Worm (Caenorhabditis elegans): ENCODE results near the gene nep-2.
"Not testable (repeated sequence)": the region's sequence is repeated elsewhere in the genome, so short reads cannot be mapped to it uniquely, and the experiment has no call there.

The nep-2 gene

ce11 chrII:2681118-2681517, 44.4 kb downstream of the nep-2 start, which contains the start of gene F34D6.1:
TSS of gene F34D6.1 (minus strand) at chrII:2681218.
- TF ChIP-seq M03D4.4 (tag; optimal IDR thresholded peaks at IDR 0.05) = no peak
- TF ChIP-seq nhr-237 (tag; optimal IDR thresholded peaks at IDR 0.05) = no peak
- no peak for TF ChIP-seq pha-4 (tag; optimal IDR thresholded peaks at IDR 0.05)
- no peak for TF ChIP-seq lin-13 (tag; optimal IDR thresholded peaks at IDR 0.05)
- no peak for TF ChIP-seq ceh-39 (tag; optimal IDR thresholded peaks at IDR 0.05)
- no peak for TF ChIP-seq drap-1 (GFP tag; optimal IDR thresholded peaks at IDR 0.05)
- no peak for TF ChIP-seq mls-2 (tag; optimal IDR thresholded peaks at IDR 0.05)
- TF ChIP-seq unc-120 (tag; optimal IDR thresholded peaks at IDR 0.05; ENCODE audit: poor library complexity, severe bottlenecking) = no peak
- TF ChIP-seq nhr-12 (tag; optimal IDR thresholded peaks at IDR 0.05) = no peak
- no peak for TF ChIP-seq tbx-8 (GFP tag; optimal IDR thresholded peaks at IDR 0.05)
- no peak for TF ChIP-seq ces-1 (GFP tag; optimal IDR thresholded peaks at IDR 0.05)
- no peak for TF ChIP-seq ztf-11 (tag; optimal IDR thresholded peaks at IDR 0.05)

- TF ChIP-seq elt-1 (tag; optimal IDR thresholded peaks at IDR 0.05; ENCODE audit: borderline replicate concordance, insufficient read depth) (no peak), M03D4.4 (tag; optimal IDR thresholded peaks at IDR 0.05) (no peak), lin-13 (tag; optimal IDR thresholded peaks at IDR 0.05) (no peak), hlh-1 (tag; optimal IDR thresholded peaks at IDR 0.05) (no peak), unc-62 (GFP tag; optimal IDR thresholded peaks at IDR 0.05) (no peak), cnd-1 (tag; optimal IDR thresholded peaks at IDR 0.05) (no peak), nhr-12 (tag; optimal IDR thresholded peaks at IDR 0.05) (no peak), ceh-83 (GFP tag; optimal IDR thresholded peaks at IDR 0.05) (no peak)
Measured at ce11 chrII:2677534-2678168, 47.9 kb downstream of the nep-2 start, which contains the start of gene F22E5.17. TSS of gene F22E5.17 (plus strand) at chrII:2678041.

DNA sequence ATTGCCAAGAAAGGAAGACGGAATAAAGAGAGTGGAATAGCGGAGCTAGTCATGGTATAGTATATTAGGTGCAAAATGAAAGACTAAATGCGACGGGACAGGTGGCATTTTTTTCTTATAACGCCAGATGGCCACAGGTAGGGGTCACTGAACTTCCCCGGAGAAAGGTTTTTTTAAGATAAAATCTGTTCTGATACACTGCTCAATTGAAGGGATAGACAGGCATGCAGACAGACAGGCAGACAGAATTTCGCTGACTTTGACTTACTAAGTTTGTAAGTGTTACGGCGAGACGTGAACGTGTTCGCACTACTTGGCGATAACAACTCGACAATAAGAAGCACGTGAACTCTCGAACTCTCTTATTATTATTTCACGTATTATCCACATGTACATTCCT, 52.0 kb downstream of the nep-2 start, which contains the start of the genes F22E5.20 and F22E5.1:
F22E5.20 (minus strand) TSS at position 101 of the 400 bp plus-strand sequence.
F22E5.1 (plus strand) TSS at position 242 of the 400 bp plus-strand sequence.
- not testable (repeated sequence) for TF ChIP-seq mls-2, M03D4.4, ceh-39 (tag; optimal IDR thresholded peaks at IDR 0.05)

ce11 chrII:2672320-2672719, 53.2 kb downstream of the nep-2 start, which contains the start of gene sri-57:
TSS of gene sri-57 (minus strand) at chrII:2672420.
- TF ChIP-seq sem-2 (GFP tag; optimal IDR thresholded peaks at IDR 0.05); unc-62 (GFP tag; optimal IDR thresholded peaks at IDR 0.05); mls-2 (tag; optimal IDR thresholded peaks at IDR 0.05): not testable (repeated sequence)
